Fruit fly (Drosophila melanogaster) whole organism, embryonic: Measurements from ENCODE around the gene CG18563.

Source experiments
- Asciz ChIP-seq: fragments of 200-800 bp; sonication (Bioruptor generic); optimal IDR thresholded peaks from 2 replicates; lab custom pipeline; 2017; ENCODE audit warnings: missing biosample characterization, mild to moderate bottlenecking, missing genetic modification characterization, missing genetic modification reagents
- Atf6 ChIP-seq: fragments of 200-800 bp; sonication (Bioruptor generic); IDR thresholded peaks from 2 replicates; pipeline ENCODE4 v1.3.6; 2022; ENCODE audit warnings: missing biosample characterization, missing genetic modification characterization
- CG10147 ChIP-seq: fragments of 200-800 bp; sonication (Bioruptor generic); optimal IDR thresholded peaks from 2 replicates; lab custom pipeline; 2019; ENCODE audit warnings: missing biosample characterization, mild to moderate bottlenecking, missing genetic modification characterization, moderate library complexity
- CG10267 ChIP-seq: fragments of 200-800 bp; sonication (Bioruptor generic); optimal IDR thresholded peaks from 2 replicates; lab custom pipeline; 2018; ENCODE audit warnings: missing biosample characterization, mild to moderate bottlenecking, missing genetic modification characterization, moderate library complexity
- CG1233 ChIP-seq: fragments of 200-800 bp; sonication (Bioruptor generic); optimal IDR thresholded peaks from 4 replicates; lab custom pipeline; 2018; ENCODE audit warnings: missing biosample characterization, mild to moderate bottlenecking, missing genetic modification characterization
- CG14441 ChIP-seq: fragments of 200-800 bp; sonication (Bioruptor generic); IDR thresholded peaks from 2 replicates; pipeline ENCODE4 v1.3.6; 2022; ENCODE audit warnings: missing biosample characterization, missing genetic modification characterization
- CG15269 ChIP-seq: fragments of 200-800 bp; sonication (Bioruptor generic); optimal IDR thresholded peaks from 2 replicates; lab custom pipeline; 2018; ENCODE audit warnings: missing biosample characterization, mild to moderate bottlenecking, missing genetic modification characterization, moderate library complexity
- CG1602 ChIP-seq: fragments of 200-800 bp; sonication (Bioruptor generic); optimal IDR thresholded peaks from 3 replicates; lab custom pipeline; 2016; ENCODE audit warnings: missing biosample characterization, missing genetic modification characterization
- CG17359 ChIP-seq: fragments of 200-800 bp; sonication (Bioruptor generic); optimal IDR thresholded peaks from 3 replicates; lab custom pipeline; 2018; ENCODE audit warnings: missing biosample characterization, mild to moderate bottlenecking, missing genetic modification characterization, moderate library complexity
- CG17568 ChIP-seq: fragments of 200-800 bp; sonication (Bioruptor generic); optimal IDR thresholded peaks from 2 replicates; lab custom pipeline; 2018; ENCODE audit warnings: missing biosample characterization, mild to moderate bottlenecking, missing genetic modification characterization, moderate library complexity
- CG2678 ChIP-seq: fragments of 200-800 bp; sonication (Bioruptor generic); optimal IDR thresholded peaks from 3 replicates; lab custom pipeline; 2019; ENCODE audit warnings: missing biosample characterization, mild to moderate bottlenecking, missing genetic modification characterization, moderate library complexity
- CG2889 ChIP-seq: fragments of 200-800 bp; sonication (Bioruptor generic); IDR thresholded peaks from 3 replicates; pipeline ENCODE4 v1.3.6; 2022; ENCODE audit warnings: missing biosample characterization, missing genetic modification characterization
- CG3065 ChIP-seq: fragments of 200-800 bp; sonication (Bioruptor generic); optimal IDR thresholded peaks from 2 replicates; lab custom pipeline; 2016; ENCODE audit warnings: missing biosample characterization, missing genetic modification characterization
- CG34422 ChIP-seq: fragments of 200-800 bp; sonication (Bioruptor generic); IDR thresholded peaks from 3 replicates; pipeline ENCODE4 v1.3.6; 2022; ENCODE audit warnings: missing biosample characterization, missing genetic modification characterization
- CG4424 ChIP-seq: fragments of 200-800 bp; sonication (Bioruptor generic); optimal IDR thresholded peaks from 3 replicates; lab custom pipeline; 2016; ENCODE audit warnings: missing biosample characterization, missing genetic modification characterization
- CG8290 ChIP-seq, 3 experiments: fragments of 200-800 bp; sonication (Bioruptor generic); optimal IDR thresholded peaks; 2 replicates each; lab custom pipeline; 2016 to 2019; ENCODE audit warnings: missing biosample characterization in 3 of 3, missing genetic modification characterization in 3 of 3, mild to moderate bottlenecking in 2 of 3, moderate library complexity in 1 of 3
- CG8765 ChIP-seq: fragments of 200-800 bp; sonication (Bioruptor generic); IDR thresholded peaks from 2 replicates; pipeline ENCODE4 v1.3.6; 2022; ENCODE audit warnings: missing biosample characterization, missing genetic modification characterization
- CG9727 ChIP-seq: fragments of 200-800 bp; sonication (Bioruptor generic); optimal IDR thresholded peaks from 3 replicates; lab custom pipeline; 2017; ENCODE audit warnings: missing biosample characterization, mild to moderate bottlenecking, missing genetic modification characterization
- CG9876 ChIP-seq: fragments of 200-800 bp; sonication (Bioruptor generic); optimal IDR thresholded peaks from 2 replicates; lab custom pipeline; 2016; ENCODE audit warnings: missing biosample characterization, missing genetic modification characterization
- Dek ChIP-seq: fragments of 200-800 bp; sonication (Bioruptor generic); optimal IDR thresholded peaks from 3 replicates; lab custom pipeline; 2019; ENCODE audit warnings: missing biosample characterization, mild to moderate bottlenecking, missing genetic modification characterization, moderate library complexity
- Dfd ChIP-seq, 2 experiments: fragments of >200 bp; optimal IDR thresholded peaks; 2 replicates each; lab custom pipeline; 2017; ENCODE audit warnings: missing biosample characterization in 2 of 2, missing genetic modification characterization in 2 of 2
- Dip3 ChIP-seq: fragments of 200-800 bp; sonication (Bioruptor generic); optimal IDR thresholded peaks from 3 replicates; lab custom pipeline; 2016; ENCODE audit warnings: missing biosample characterization, missing genetic modification characterization
- E2f1 ChIP-seq: fragments of 200-800 bp; sonication (Bioruptor generic); IDR thresholded peaks from 2 replicates; pipeline ENCODE4 v1.3.6; 2022; ENCODE audit warnings: missing biosample characterization, missing genetic modification characterization
- Hr39 ChIP-seq: fragments of >200 bp; optimal IDR thresholded peaks from 2 replicates; lab custom pipeline; 2017
- Lim3 ChIP-seq: fragments of 200-800 bp; sonication (Bioruptor generic); IDR thresholded peaks from 2 replicates; pipeline ENCODE4 v1.3.6; 2022; ENCODE audit warnings: missing biosample characterization, missing genetic modification characterization
- MBD-R2 ChIP-seq: fragments of 200-800 bp; sonication (Bioruptor generic); IDR thresholded peaks from 2 replicates; pipeline ENCODE4 v1.3.6; 2022; ENCODE audit warnings: missing biosample characterization, missing genetic modification characterization
- MESR4 ChIP-seq: fragments of 200-800 bp; sonication (Bioruptor generic); optimal IDR thresholded peaks from 2 replicates; lab custom pipeline; 2018; ENCODE audit warnings: missing biosample characterization, mild to moderate bottlenecking, missing genetic modification characterization, moderate library complexity
- Nf-YB ChIP-seq: fragments of 200-800 bp; sonication (Bioruptor generic); optimal IDR thresholded peaks from 3 replicates; lab custom pipeline; 2019; ENCODE audit warnings: missing biosample characterization, mild to moderate bottlenecking, missing genetic modification characterization, moderate library complexity
- NfI ChIP-seq: fragments of 200-800 bp; sonication (Bioruptor generic); optimal IDR thresholded peaks from 3 replicates; lab custom pipeline; 2018; ENCODE audit warnings: missing biosample characterization, mild to moderate bottlenecking, missing genetic modification characterization, moderate library complexity
- Rfx ChIP-seq: fragments of 200-800 bp; sonication (Bioruptor generic); IDR thresholded peaks from 2 replicates; pipeline ENCODE4 v1.3.6; 2022; ENCODE audit warnings: missing biosample characterization, missing genetic modification characterization
- Usf ChIP-seq: fragments of 200-800 bp; sonication (Bioruptor generic); optimal IDR thresholded peaks from 2 replicates; lab custom pipeline; 2017; ENCODE audit warnings: missing genotype, missing biosample characterization, missing genetic modification characterization
- Vsx1 ChIP-seq: fragments of 200-800 bp; sonication (Bioruptor generic); optimal IDR thresholded peaks from 2 replicates; lab custom pipeline; 2017; ENCODE audit warnings: missing biosample characterization, mild to moderate bottlenecking, missing genetic modification characterization, missing genetic modification reagents
- ac ChIP-seq: fragments of 200-800 bp; sonication (Bioruptor generic); optimal IDR thresholded peaks from 3 replicates; lab custom pipeline; 2017; ENCODE audit warnings: missing biosample characterization, mild to moderate bottlenecking, missing genetic modification characterization
- bsh ChIP-seq, 2 experiments: fragments of 200-800 bp; sonication (Bioruptor generic); optimal IDR thresholded peaks; 2 replicates each; lab custom pipeline; 2017 to 2018; ENCODE audit warnings: mild to moderate bottlenecking in 2 of 2, missing biosample characterization in 2 of 2, missing genetic modification characterization in 2 of 2, moderate library complexity in 1 of 2
- ci ChIP-seq: fragments of 200-800 bp; sonication (Bioruptor generic); IDR thresholded peaks from 3 replicates; pipeline ENCODE4 v1.3.6; 2022; ENCODE audit warnings: missing biosample characterization, missing genetic modification characterization
- danr ChIP-seq: fragments of 200-800 bp; sonication (Bioruptor generic); IDR thresholded peaks from 2 replicates; pipeline ENCODE4 v1.3.6; 2022; ENCODE audit warnings: missing biosample characterization, missing genetic modification characterization
- dmrt11E ChIP-seq: fragments of 200-800 bp; sonication (Bioruptor generic); optimal IDR thresholded peaks from 3 replicates; lab custom pipeline; 2018; ENCODE audit warnings: missing biosample characterization, mild to moderate bottlenecking, missing genetic modification characterization, moderate library complexity
- gce ChIP-seq: fragments of 200-800 bp; sonication (Bioruptor generic); IDR thresholded peaks from 3 replicates; pipeline ENCODE4 v1.3.6; 2022; ENCODE audit warnings: missing biosample characterization, missing genetic modification characterization
- ham ChIP-seq: fragments of 200-800 bp; sonication (Bioruptor generic); IDR thresholded peaks from 2 replicates; pipeline ENCODE4 v1.3.6; 2022; ENCODE audit warnings: missing biosample characterization, missing genetic modification characterization
- hbn ChIP-seq: fragments of 200-800 bp; sonication (Bioruptor generic); IDR thresholded peaks from 2 replicates; pipeline ENCODE4 v1.3.6; 2022; ENCODE audit warnings: missing biosample characterization, missing genetic modification characterization; ENCODE audit not compliant: partially characterized antibody
- jing ChIP-seq: fragments of 200-800 bp; sonication (Bioruptor generic); optimal IDR thresholded peaks from 2 replicates; lab custom pipeline; 2018; ENCODE audit warnings: missing biosample characterization, mild to moderate bottlenecking, missing genetic modification characterization
- nom ChIP-seq: fragments of 200-800 bp; sonication (Bioruptor generic); optimal IDR thresholded peaks from 2 replicates; lab custom pipeline; 2017; ENCODE audit warnings: missing biosample characterization, missing genetic modification characterization, mild to moderate bottlenecking, moderate library complexity, missing genetic modification reagents
- prd ChIP-seq, 3 experiments: fragments of >200 bp in 2 of 3; fragments of 200-800 bp in 1 of 3; sonication (Bioruptor generic) in 1 of 3; optimal IDR thresholded peaks in 2 of 3; IDR thresholded peaks in 1 of 3; 2 replicates in 2 of 3; 3 replicates in 1 of 3; pipeline versions ENCODE4 v1.3.6 to Lab custom; 2017 to 2022; ENCODE audit warnings: missing biosample characterization in 1 of 3, missing genetic modification characterization in 1 of 3
- rib ChIP-seq: fragments of 200-800 bp; sonication (Bioruptor generic); IDR thresholded peaks from 2 replicates; pipeline ENCODE4 v1.3.6; 2022; ENCODE audit warnings: missing biosample characterization, missing genetic modification characterization
- tgo ChIP-seq: fragments of 200-800 bp; sonication (Bioruptor generic); IDR thresholded peaks from 3 replicates; pipeline ENCODE4 v1.3.6; 2022; ENCODE audit warnings: missing biosample characterization, missing genetic modification characterization
- unc-4 ChIP-seq: fragments of 200-800 bp; sonication (Bioruptor generic); IDR thresholded peaks from 2 replicates; pipeline ENCODE4 v1.3.6; 2022; ENCODE audit warnings: missing biosample characterization, missing genetic modification characterization; ENCODE audit not compliant: partially characterized antibody
- vfl ChIP-seq: fragments of 200-800 bp; sonication (Bioruptor generic); optimal IDR thresholded peaks from 2 replicates; lab custom pipeline; 2016; ENCODE audit warnings: missing biosample characterization, missing genetic modification characterization
- wor ChIP-seq: fragments of 200-800 bp; sonication (Bioruptor generic); IDR thresholded peaks from 2 replicates; pipeline ENCODE4 v1.3.6; 2022; ENCODE audit warnings: missing biosample characterization, missing genetic modification characterization

CG18563 gene

dm6 chr2L:17429788-17430587 is 27.9 kb downstream of the CG18563 start (continued):
- TF ChIP-seq tgo (GFP tag; lab: Robert Waterston, UW) (peak; percentile 74), unc-4 (GFP tag; lab: Robert Waterston, UW) (no peak), prd (optimal IDR thresholded peaks at IDR 0.05; lab: Kevin White, UChicago) (no peak), prd (GFP tag; IDR thresholded peaks at IDR 0.05; lab: Robert Waterston, UW) (peak; percentile 92), danr (GFP tag; lab: Robert Waterston, UW) (peak; percentile 93), Rfx (GFP tag; lab: Robert Waterston, UW) (peak; percentile 58; the same call in 1 of the 2 replicates), Hr39 (lab: Kevin White, UChicago) (no peak), vfl (peak; percentile 22), CG1233 (GFP tag; lab: Kevin White, UChicago) (peak; percentile 96), ham (GFP tag; lab: Robert Waterston, UW) (no peak; the same call in 1 of the 2 replicates), Dek (peak; percentile 95), CG8290 (GFP tag; optimal IDR thresholded peaks at IDR 0.05; lab: Kevin White, UChicago) (peak; percentile 71), CG8290 (tag; optimal IDR thresholded peaks at IDR 0.05; lab: Kevin White, UChicago) (peak; percentile 19 to 35), CG8765 (no peak), CG9876 (GFP tag; lab: Kevin White, UChicago) (no peak), CG10147 (peak; percentile 61), ci (GFP tag; lab: Robert Waterston, UW) (peak; percentile 83; the same call in 2 of the 3 replicates), bsh (GFP tag; optimal IDR thresholded peaks at IDR 0.05; lab: Kevin White, UChicago) (peak; percentile 73 to 97), MBD-R2 (GFP tag; lab: Robert Waterston, UW) (peak; percentile 39; the same call in 1 of the 2 replicates), dmrt11E (peak; percentile 85), hbn (no peak), Usf (peak; percentile 67), Atf6 (GFP tag; lab: Robert Waterston, UW) (peak; percentile 93), wor (peak; percentile 88), CG4424 (peak; percentile 97), CG34422 (GFP tag; lab: Robert Waterston, UW) (peak; percentile 96), ac (GFP tag; lab: Kevin White, UChicago) (no peak), gce (GFP tag; lab: Robert Waterston, UW) (peak; percentile 81; the same call in 2 of the 3 replicates), CG2678 (peak; percentile 99), Dfd (GFP tag; optimal IDR thresholded peaks at IDR 0.05; lab: Kevin White, UChicago) (no peak), Nf-YB (peak; percentile 88), nom (GFP tag; lab: Kevin White, UChicago) (peak; percentile 93), Lim3 (peak; percentile 83), Vsx1 (GFP tag; lab: Kevin White, UChicago) (peak; percentile 93), NfI (GFP tag; lab: Kevin White, UChicago) (peak; percentile 94), CG17359 (peak; percentile 98), MESR4 (GFP tag; lab: Kevin White, UChicago) (peak; percentile 8), E2f1 (GFP tag; lab: Robert Waterston, UW) (peak; percentile 94), CG17568 (GFP tag; lab: Kevin White, UChicago) (peak; percentile 85), CG10267 (tag; lab: Kevin White, UChicago) (peak; percentile 94), CG9727 (peak; percentile 82), Asciz (peak; percentile 98), Dip3 (GFP tag; lab: Kevin White, UChicago) (peak; percentile 72), jing (peak; percentile 53), CG14441 (peak; percentile 91), CG2889 (peak; percentile 76; the same call in 2 of the 3 replicates), CG1602 (GFP tag; lab: Kevin White, UChicago) (peak; percentile 84), CG15269 (tag; lab: Kevin White, UChicago) (peak; percentile 80), rib (GFP tag; lab: Robert Waterston, UW) (peak; percentile 72; the same call in 1 of the 2 replicates), CG3065 (GFP tag; lab: Kevin White, UChicago) (peak; percentile 8)
